Fruit fly (Drosophila melanogaster) whole organism, adult: ENCODE results near the gene Ssadh.
A peak's percentile ranks its signal among the peaks of the same experiment; 100 is the strongest.

Experiments used
- CG11617 ChIP-seq: fragments of 200-800 bp; sonication (Bioruptor generic); optimal IDR thresholded peaks from 2 replicates; lab custom pipeline; 2017; ENCODE audit warnings: mild to moderate bottlenecking, missing biosample characterization, missing genetic modification reagents, missing genetic modification characterization
- CG12768 ChIP-seq: fragments of 200-800 bp; sonication (Bioruptor generic); optimal IDR thresholded peaks from 2 replicates; lab custom pipeline; 2017; ENCODE audit warnings: missing biosample characterization, missing genetic modification characterization, mild to moderate bottlenecking, moderate library complexity, missing genetic modification reagents
- CG14711 ChIP-seq: fragments of 200-800 bp; sonication (Bioruptor generic); optimal IDR thresholded peaks from 2 replicates; lab custom pipeline; 2018; ENCODE audit warnings: missing biosample characterization, mild to moderate bottlenecking, missing genetic modification characterization, moderate library complexity
- CG1620 ChIP-seq: fragments of 200-800 bp; sonication (Bioruptor generic); optimal IDR thresholded peaks from 2 replicates; lab custom pipeline; 2016; ENCODE audit warnings: missing biosample characterization, missing genetic modification characterization
- CG33017 ChIP-seq: fragments of 200-800 bp; sonication (Bioruptor generic); optimal IDR thresholded peaks from 2 replicates; lab custom pipeline; 2018; ENCODE audit warnings: missing biosample characterization, mild to moderate bottlenecking, missing genetic modification characterization, moderate library complexity
- CG5204 ChIP-seq: fragments of 200-800 bp; sonication (Bioruptor generic); optimal IDR thresholded peaks from 2 replicates; lab custom pipeline; 2016; ENCODE audit warnings: missing biosample characterization, missing genetic modification characterization
- CG7045 ChIP-seq: fragments of 200-800 bp; sonication (Bioruptor generic); optimal IDR thresholded peaks from 2 replicates; lab custom pipeline; 2017; ENCODE audit warnings: missing biosample characterization, mild to moderate bottlenecking, missing genetic modification characterization
- CG7101 ChIP-seq: fragments of 200-800 bp; sonication (Bioruptor generic); optimal IDR thresholded peaks from 2 replicates; lab custom pipeline; 2018; ENCODE audit warnings: missing biosample characterization, mild to moderate bottlenecking, missing genetic modification characterization, moderate library complexity
- Clk ChIP-seq: fragments of 200-800 bp; sonication (Bioruptor generic); optimal IDR thresholded peaks from 2 replicates; lab custom pipeline; 2017; ENCODE audit warnings: missing biosample characterization, missing genetic modification characterization
- Crg-1 ChIP-seq: fragments of 200-800 bp; sonication (Bioruptor generic); optimal IDR thresholded peaks from 2 replicates; lab custom pipeline; 2016; ENCODE audit warnings: missing biosample characterization, missing genetic modification characterization
- Hr96 ChIP-seq: fragments of 200-800 bp; sonication (Bioruptor generic); optimal IDR thresholded peaks from 2 replicates; lab custom pipeline; 2016; ENCODE audit warnings: missing biosample characterization, missing genetic modification characterization
- Mnt ChIP-seq: fragments of 200-800 bp; sonication (Bioruptor generic); optimal IDR thresholded peaks from 2 replicates; lab custom pipeline; 2016; ENCODE audit warnings: missing biosample characterization, mild to moderate bottlenecking, missing genetic modification characterization
- bab1 ChIP-seq: fragments of 200-800 bp; sonication (Bioruptor generic); optimal IDR thresholded peaks from 3 replicates; lab custom pipeline; 2019; ENCODE audit warnings: missing biosample characterization, mild to moderate bottlenecking, missing genetic modification characterization, moderate library complexity
- cic ChIP-seq: fragments of 200-800 bp; sonication (Bioruptor generic); optimal IDR thresholded peaks from 2 replicates; lab custom pipeline; 2017; ENCODE audit warnings: missing biosample characterization, mild to moderate bottlenecking, missing genetic modification characterization, moderate library complexity
- cnc ChIP-seq, 2 experiments: fragments of >200 bp; optimal IDR thresholded peaks; 2 replicates each; lab custom pipeline; 2017
- kay ChIP-seq: fragments of 200-800 bp; sonication (Bioruptor generic); peaks from one replicate; lab custom pipeline; 2016; ENCODE audit warnings: missing biosample characterization, missing genetic modification characterization, borderline replicate concordance
- ovo ChIP-seq: fragments of 200-800 bp; sonication (Bioruptor generic); optimal IDR thresholded peaks from 2 replicates; lab custom pipeline; 2016; ENCODE audit warnings: missing biosample characterization, missing genetic modification characterization
- pad ChIP-seq: fragments of 200-800 bp; sonication (Bioruptor generic); optimal IDR thresholded peaks from 3 replicates; lab custom pipeline; 2017; ENCODE audit warnings: missing biosample characterization, missing genetic modification characterization, mild to moderate bottlenecking, moderate library complexity, missing genetic modification reagents
- tj ChIP-seq: fragments of 200-800 bp; sonication (Bioruptor generic); optimal IDR thresholded peaks from 3 replicates; lab custom pipeline; 2017; ENCODE audit warnings: missing biosample characterization, mild to moderate bottlenecking, missing genetic modification characterization, moderate library complexity
- toe ChIP-seq: fragments of 200-800 bp; sonication (Bioruptor generic); optimal IDR thresholded peaks from 2 replicates; lab custom pipeline; 2016; ENCODE audit warnings: missing biosample characterization, missing genetic modification characterization

The Ssadh gene

dm6 chr3R:25646882-25647518 lies 20.3 kb upstream of the Ssadh start:
- TF ChIP-seq ovo (GFP tag; lab: Kevin White, UChicago) (peak; percentile 86), CG5204 (GFP tag; lab: Kevin White, UChicago) (peak; percentile 90), cic (GFP tag; lab: Kevin White, UChicago) (peak; percentile 100), bab1 (GFP tag; lab: Kevin White, UChicago) (peak; percentile 93), CG7045 (peak; percentile 90), CG14711 (tag; lab: Kevin White, UChicago) (peak; percentile 83), tj (GFP tag; lab: Kevin White, UChicago) (peak; percentile 61), pad (GFP tag; lab: Kevin White, UChicago) (peak; percentile 84), Hr96 (GFP tag; lab: Kevin White, UChicago) (peak; percentile 94), Crg-1 (peak; percentile 94), CG11617 (GFP tag; lab: Kevin White, UChicago) (peak; percentile 86), CG1620 (GFP tag; lab: Kevin White, UChicago) (peak; percentile 89), toe (peak; percentile 96), kay (GFP tag; lab: Kevin White, UChicago) (no peak), Mnt (GFP tag; lab: Kevin White, UChicago) (peak; percentile 90), cnc (optimal IDR thresholded peaks at IDR 0.05; lab: Kevin White, UChicago) (no peak), Clk (GFP tag; lab: Kevin White, UChicago) (peak; percentile 86), CG12768 (GFP tag; lab: Kevin White, UChicago) (peak; percentile 91), CG7101 (tag; lab: Kevin White, UChicago) (peak; percentile 89), CG33017 (tag; lab: Kevin White, UChicago) (peak; percentile 83)

- no peak for TF ChIP-seq CG33017 (tag; lab: Kevin White, UChicago)
- no peak for TF ChIP-seq CG5204 (GFP tag; lab: Kevin White, UChicago)
- TF ChIP-seq bab1 (GFP tag; lab: Kevin White, UChicago), result no peak
- TF ChIP-seq Mnt (GFP tag; lab: Kevin White, UChicago), result no peak
- no peak for TF ChIP-seq toe
- TF ChIP-seq pad (GFP tag; lab: Kevin White, UChicago), result no peak
- TF ChIP-seq kay (GFP tag; lab: Kevin White, UChicago), result no peak
- TF ChIP-seq Clk (GFP tag; lab: Kevin White, UChicago), result no peak
- no peak for TF ChIP-seq CG7101 (tag; lab: Kevin White, UChicago)
- TF ChIP-seq CG7045, result no peak
- no peak for TF ChIP-seq Hr96 (GFP tag; lab: Kevin White, UChicago)
- no peak for TF ChIP-seq CG11617 (GFP tag; lab: Kevin White, UChicago)
- no peak for TF ChIP-seq Crg-1
- TF ChIP-seq cic (GFP tag; lab: Kevin White, UChicago), result no peak
- no peak for TF ChIP-seq cnc (optimal IDR thresholded peaks at IDR 0.05; lab: Kevin White, UChicago)
- TF ChIP-seq CG1620 (GFP tag; lab: Kevin White, UChicago), result no peak
- TF ChIP-seq CG12768 (GFP tag; lab: Kevin White, UChicago), result no peak
- no peak for TF ChIP-seq CG14711 (tag; lab: Kevin White, UChicago)
Measured at dm6 chr3R:25644172-25644571, 17.4 kb upstream of the Ssadh start.

DNA sequence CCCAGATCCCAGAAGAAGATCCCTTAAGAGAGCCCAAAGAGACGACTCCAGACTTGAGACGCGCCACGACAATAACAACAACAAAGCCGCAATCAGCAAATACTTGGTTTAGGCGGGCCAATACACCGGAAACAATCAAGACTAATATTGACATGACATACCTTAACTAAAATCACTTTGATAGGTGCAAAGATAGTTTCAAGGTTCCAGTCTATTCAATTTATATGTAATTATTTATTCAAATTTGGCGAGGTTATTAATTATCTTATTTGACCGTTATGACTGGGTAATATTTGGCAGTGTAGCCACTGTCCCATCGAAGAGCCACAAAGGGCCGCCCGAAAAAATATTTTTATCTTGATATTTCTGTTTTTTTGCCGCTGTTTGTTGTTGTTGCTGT lies 13.7 kb upstream of the Ssadh start:
- TF ChIP-seq CG12768 (GFP tag; lab: Kevin White, UChicago) (no peak), CG14711 (tag; lab: Kevin White, UChicago) (peak; percentile 6), CG7101 (tag; lab: Kevin White, UChicago) (no peak), bab1 (GFP tag; lab: Kevin White, UChicago) (peak; percentile 77), Crg-1 (no peak), CG5204 (GFP tag; lab: Kevin White, UChicago) (no peak), tj (GFP tag; lab: Kevin White, UChicago) (peak; percentile 53)

- TF ChIP-seq toe, result no peak
- TF ChIP-seq tj (GFP tag; lab: Kevin White, UChicago), result peak; percentile 49
- TF ChIP-seq ovo (GFP tag; lab: Kevin White, UChicago), result no peak
- TF ChIP-seq CG14711 (tag; lab: Kevin White, UChicago), result peak; percentile 31
- peak; percentile 81 for TF ChIP-seq bab1 (GFP tag; lab: Kevin White, UChicago)
Measured at dm6 chr3R:25638961-25639360, 12.2 kb upstream of the Ssadh start.

DNA sequence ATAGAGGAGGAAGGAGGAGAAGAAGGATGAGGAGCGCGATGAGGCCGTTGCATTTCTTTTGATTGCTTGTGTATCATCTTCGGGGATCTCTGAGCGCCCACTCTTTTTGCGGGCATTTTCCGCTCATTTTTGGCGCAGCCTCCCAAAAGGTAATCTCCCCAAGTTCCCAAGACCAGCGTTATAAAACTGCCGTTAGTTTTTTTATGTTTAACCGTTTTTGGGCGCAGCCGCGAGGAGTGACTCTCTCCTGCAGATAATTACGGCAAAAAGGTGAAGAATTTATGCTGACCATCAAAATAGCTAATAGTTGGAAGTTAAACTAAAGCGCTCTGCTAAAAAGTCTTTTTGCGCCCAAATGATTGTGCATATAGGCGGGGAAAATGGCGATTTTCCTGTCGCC lies 11.7 kb upstream of the Ssadh start:
- TF ChIP-seq Clk (GFP tag; lab: Kevin White, UChicago) (no peak), CG12768 (GFP tag; lab: Kevin White, UChicago) (no peak), pad (GFP tag; lab: Kevin White, UChicago) (peak; percentile 93), kay (GFP tag; lab: Kevin White, UChicago) (no peak), CG11617 (GFP tag; lab: Kevin White, UChicago) (no peak), Crg-1 (no peak), CG7045 (no peak)
